Worm (Caenorhabditis elegans): ENCODE measurements around the gene zig-8.

zig-8 gene

DNA sequence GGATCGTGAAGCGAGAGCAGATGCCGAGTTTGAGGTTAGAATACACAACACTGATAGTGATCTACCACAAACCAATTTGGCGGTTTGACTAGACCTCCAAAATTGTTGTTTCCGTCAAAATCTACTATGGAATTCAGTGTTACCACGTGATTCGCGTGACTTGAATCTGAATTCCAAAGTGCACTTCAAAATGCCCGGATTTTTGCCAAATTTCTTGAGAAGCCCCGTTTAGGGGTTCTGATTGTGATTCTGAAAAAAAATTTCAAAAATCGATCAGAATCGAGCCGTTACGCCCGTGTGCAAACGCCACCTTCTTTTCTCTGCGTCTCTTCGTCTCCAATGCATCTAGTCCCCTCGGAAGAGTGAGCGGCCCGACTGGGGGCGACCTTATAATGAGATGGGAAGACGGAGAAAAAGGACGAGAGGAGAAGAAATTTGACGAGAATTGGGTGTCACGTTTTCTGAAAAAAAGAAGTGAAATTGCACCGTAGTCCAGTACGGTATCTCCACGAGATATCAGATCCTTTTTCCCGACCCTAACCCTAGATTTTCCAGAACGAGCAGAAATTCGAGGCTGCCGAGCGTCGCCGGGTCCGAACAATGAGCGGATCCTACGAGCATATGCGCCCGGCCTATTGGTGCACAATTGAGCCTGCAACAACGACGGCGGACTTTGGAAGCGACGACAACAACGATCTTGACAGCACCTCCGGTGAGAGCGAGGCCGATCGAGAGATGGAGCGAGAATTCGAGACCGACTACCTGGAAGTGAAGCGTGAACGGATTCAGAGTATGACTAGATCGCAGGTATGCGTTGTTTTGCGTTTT lies 48.0 kb upstream of the zig-8 start:
- peak; percentile 3 for TF ChIP-seq nhr-25 (tag; optimal IDR thresholded peaks at IDR 0.05)
- TF ChIP-seq ama-1 (optimal IDR thresholded peaks at IDR 0.05): peak; percentile 44
- peak; percentile 7 for TF ChIP-seq egl-5 (tag; optimal IDR thresholded peaks at IDR 0.05)
- TF ChIP-seq pha-4 (tag; optimal IDR thresholded peaks at IDR 0.05): peak; percentile 13
- TF ChIP-seq lin-39 (tag; optimal IDR thresholded peaks at IDR 0.05): peak; percentile 20
- no peak for TF ChIP-seq nhr-11 (tag; optimal IDR thresholded peaks at IDR 0.05)
- TF ChIP-seq egl-27 (tag; optimal IDR thresholded peaks at IDR 0.05): no peak
- TF ChIP-seq nhr-43 (tag; optimal IDR thresholded peaks at IDR 0.05; ENCODE audit: poor library complexity, severe bottlenecking): peak; percentile 10
- TF ChIP-seq hmg-11 (tag; optimal IDR thresholded peaks at IDR 0.05): peak; percentile 18
- TF ChIP-seq nfya-1 (tag; optimal IDR thresholded peaks at IDR 0.05; ENCODE audit: insufficient read depth): peak; percentile 39
- no peak for TF ChIP-seq nhr-76 (tag; optimal IDR thresholded peaks at IDR 0.05)

DNA sequence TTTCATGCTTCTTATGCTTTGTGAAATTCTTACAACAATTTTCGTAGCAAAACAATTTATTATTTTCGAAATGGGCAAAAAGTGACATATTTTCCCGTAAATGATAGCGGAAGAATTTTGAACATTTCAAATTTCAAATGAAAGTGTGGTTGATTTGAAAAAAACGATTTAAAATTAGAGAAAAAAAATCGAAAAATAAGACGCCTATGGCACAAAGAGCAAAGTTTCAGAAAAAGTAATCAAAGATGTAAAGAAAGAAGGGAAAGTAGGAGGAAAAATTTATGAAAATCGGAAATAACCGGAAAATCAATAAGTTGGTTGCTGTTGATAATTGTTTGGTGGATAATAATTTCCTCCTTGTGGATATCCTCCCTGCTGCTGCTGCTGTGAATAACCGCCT lies 32.2 kb upstream of the zig-8 start:
- TF ChIP-seq mdl-1 (tag; optimal IDR thresholded peaks at IDR 0.05): no peak
- no peak for TF ChIP-seq unc-39 (tag; optimal IDR thresholded peaks at IDR 0.05)
- no peak for TF ChIP-seq ama-1 (optimal IDR thresholded peaks at IDR 0.05)

DNA sequence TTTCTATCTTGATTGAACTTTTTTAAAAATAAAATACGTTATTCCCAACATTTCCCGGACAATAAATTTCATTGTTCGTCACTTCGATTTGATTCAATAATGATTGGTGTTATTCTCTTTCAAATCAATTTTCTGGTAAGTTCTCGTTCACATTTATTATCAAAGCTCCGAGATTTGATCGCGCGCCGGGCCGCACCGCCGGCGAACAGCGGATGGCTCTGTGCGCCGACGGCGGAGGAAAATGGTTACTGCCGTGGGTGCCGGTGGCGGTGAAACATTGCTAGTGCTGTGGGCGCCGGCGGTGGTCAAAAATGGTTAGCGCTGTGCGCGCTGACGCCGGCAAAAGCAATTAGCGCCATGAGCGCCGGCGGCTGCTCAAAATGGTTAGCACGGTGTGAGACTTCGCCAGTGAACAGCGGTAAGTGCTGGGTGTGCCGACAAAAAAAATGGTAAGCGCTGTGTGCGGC lies 28.5 kb upstream of the zig-8 start, which contains the start of gene Y39E4B.13:
Y39E4B.13 (plus strand) TSS at position 51 of the 467 bp plus-strand sequence.
- TF ChIP-seq elt-2 (tag; optimal IDR thresholded peaks at IDR 0.05) (no peak), daf-12 (tag; optimal IDR thresholded peaks at IDR 0.05) (no peak), ama-1 (optimal IDR thresholded peaks at IDR 0.05) (no peak), ceh-82 (tag; optimal IDR thresholded peaks at IDR 0.05) (no peak), fos-1 (tag; optimal IDR thresholded peaks at IDR 0.05) (no peak), R02D3.7 (tag; optimal IDR thresholded peaks at IDR 0.05) (no peak), hmg-11 (tag; optimal IDR thresholded peaks at IDR 0.05) (no peak), ceh-16 (tag; optimal IDR thresholded peaks at IDR 0.05) (no peak), ceh-28 (tag; optimal IDR thresholded peaks at IDR 0.05) (no peak)

DNA sequence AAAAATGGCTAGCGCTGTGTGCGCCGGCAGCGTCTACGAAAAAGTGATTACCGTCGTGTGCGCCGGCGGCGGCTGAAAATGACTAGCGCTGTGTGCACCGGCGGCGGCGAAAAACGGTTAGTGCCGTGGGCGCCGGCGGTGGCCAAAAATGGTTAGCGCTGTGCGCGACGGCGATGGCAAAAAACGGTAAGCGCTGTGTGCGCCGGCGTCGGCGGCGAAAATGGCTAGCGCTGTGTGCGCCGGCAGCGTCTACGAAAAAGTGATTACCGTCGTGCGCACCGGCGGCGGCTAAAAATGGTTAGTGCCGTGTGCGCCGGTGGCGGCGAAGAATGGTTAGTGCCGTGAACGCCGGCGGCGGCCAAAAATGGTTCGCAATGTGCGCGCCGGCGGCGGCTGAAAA lies 27.3 kb upstream of the zig-8 start:
- TF ChIP-seq lsy-12 (tag; optimal IDR thresholded peaks at IDR 0.05): no peak
- TF ChIP-seq tbx-2 (tag; optimal IDR thresholded peaks at IDR 0.05): no peak

DNA sequence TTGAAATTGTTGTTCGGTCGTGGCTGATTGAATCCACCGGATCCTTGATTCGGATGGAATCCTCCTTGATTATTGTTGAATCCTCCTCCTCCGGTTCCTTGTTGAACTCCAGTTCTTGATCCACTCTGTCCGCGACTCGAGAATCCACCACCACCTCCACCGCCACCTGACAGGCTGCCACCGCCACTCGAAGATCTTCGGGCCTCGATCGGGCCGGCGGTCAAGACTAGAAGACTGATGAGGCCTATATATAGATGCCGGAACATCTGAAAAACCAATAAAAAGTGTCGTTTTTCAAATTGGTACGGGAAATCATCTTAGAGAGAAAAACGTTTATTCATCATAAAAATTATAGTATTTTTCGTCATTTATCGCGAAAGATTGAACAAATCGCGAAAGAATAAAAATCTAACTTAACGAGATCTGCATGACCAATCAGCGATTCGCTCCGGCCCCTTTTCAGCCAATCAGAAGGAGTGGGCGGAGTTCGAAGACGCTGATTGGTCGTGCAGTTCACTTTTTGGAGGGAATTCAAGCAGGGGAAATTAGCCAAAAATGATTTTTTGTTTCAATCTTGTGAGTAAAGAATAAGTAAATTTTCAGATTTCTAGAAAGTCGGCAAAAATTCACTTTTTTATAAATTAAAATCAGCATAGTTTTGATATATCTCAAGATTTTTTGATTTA lies 20.3 kb upstream of the zig-8 start, which contains the start of gene pqn-83:
pqn-83 (minus strand) TSS at position 272 of the 686 bp plus-strand sequence.
- TF ChIP-seq elt-2 (tag; optimal IDR thresholded peaks at IDR 0.05) (no peak), nfya-1 (tag; optimal IDR thresholded peaks at IDR 0.05; ENCODE audit: insufficient read depth) (peak; percentile 78), elt-3 (tag; optimal IDR thresholded peaks at IDR 0.05) (no peak), ZK546.5 (tag; optimal IDR thresholded peaks at IDR 0.05) (no peak)

DNA sequence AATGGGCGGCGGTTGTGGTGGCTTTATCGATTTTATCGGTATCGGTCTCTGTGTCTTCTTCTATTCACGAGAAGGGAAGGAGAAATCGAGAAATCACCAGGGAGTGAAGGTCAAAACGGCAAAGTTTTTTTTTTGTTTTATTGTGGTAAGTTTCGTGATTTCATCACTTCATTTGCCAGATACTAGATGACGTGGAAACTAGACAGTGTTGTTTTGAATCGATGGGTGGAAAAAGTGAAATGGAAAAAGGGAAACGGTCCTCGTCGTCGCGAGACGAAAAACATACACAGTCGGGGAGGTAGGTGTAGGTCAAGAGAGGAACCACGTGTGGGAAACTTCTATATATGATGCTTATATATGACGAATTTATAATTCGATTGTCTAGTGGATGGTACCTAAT lies 18.6 kb upstream of the zig-8 start:
- TF ChIP-seq lsy-12 (tag; optimal IDR thresholded peaks at IDR 0.05) (no peak), ceh-28 (tag; optimal IDR thresholded peaks at IDR 0.05) (peak; percentile 55), lin-39 (tag; optimal IDR thresholded peaks at IDR 0.05) (no peak), nhr-23 (tag; optimal IDR thresholded peaks at IDR 0.05) (peak; percentile 22), nhr-43 (tag; optimal IDR thresholded peaks at IDR 0.05; ENCODE audit: poor library complexity, severe bottlenecking) (peak; percentile 19), elt-3 (tag; optimal IDR thresholded peaks at IDR 0.05) (no peak), nhr-25 (tag; optimal IDR thresholded peaks at IDR 0.05) (peak; percentile 51), pqm-1 (tag; optimal IDR thresholded peaks at IDR 0.05) (no peak)

DNA sequence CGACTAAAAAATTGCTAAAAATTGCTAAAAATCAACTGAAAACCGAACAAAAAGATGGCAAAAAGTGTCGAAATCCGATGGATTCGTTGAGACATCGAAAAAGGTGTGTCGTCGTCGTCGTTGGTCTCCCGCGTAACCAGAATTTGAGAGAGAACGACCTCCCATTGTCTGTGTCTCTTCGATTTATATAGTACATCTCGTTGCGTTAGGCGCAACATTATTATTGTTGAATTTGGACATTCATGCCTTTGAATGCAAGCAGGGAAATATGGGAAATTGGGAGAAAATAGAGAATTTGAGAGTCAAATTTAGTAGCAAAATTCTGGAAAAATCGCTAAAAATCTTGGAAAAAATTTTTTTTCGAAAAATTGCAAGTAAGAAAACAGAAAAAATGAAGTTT lies 15.6 kb upstream of the zig-8 start:
- TF ChIP-seq elt-1 (tag; optimal IDR thresholded peaks at IDR 0.05) (no peak), egl-5 (tag; optimal IDR thresholded peaks at IDR 0.05) (no peak), nhr-77 (tag; optimal IDR thresholded peaks at IDR 0.05) (no peak), nhr-25 (tag; optimal IDR thresholded peaks at IDR 0.05) (peak; percentile 22), fkh-2 (tag; optimal IDR thresholded peaks at IDR 0.05) (no peak), aly-2 (tag; optimal IDR thresholded peaks at IDR 0.05) (no peak), hmg-11 (tag; optimal IDR thresholded peaks at IDR 0.05) (peak; percentile 36), nhr-43 (tag; optimal IDR thresholded peaks at IDR 0.05; ENCODE audit: poor library complexity, severe bottlenecking) (no peak), nfya-1 (tag; optimal IDR thresholded peaks at IDR 0.05; ENCODE audit: insufficient read depth) (no peak), lin-15B (tag; optimal IDR thresholded peaks at IDR 0.05) (no peak), fkh-10 (GFP tag; optimal IDR thresholded peaks at IDR 0.05) (no peak), nhr-12 (tag; optimal IDR thresholded peaks at IDR 0.05) (no peak), skn-1 (tag; optimal IDR thresholded peaks at IDR 0.05) (no peak), fos-1 (tag; optimal IDR thresholded peaks at IDR 0.05) (no peak), ztf-11 (tag; optimal IDR thresholded peaks at IDR 0.05) (no peak), R02D3.7 (tag; optimal IDR thresholded peaks at IDR 0.05) (no peak), mml-1 (tag; optimal IDR thresholded peaks at IDR 0.05) (no peak)

All from whole organism, L3 larva.